Worm (Caenorhabditis elegans) whole organism, mixed stage, embryonic: ENCODE measurements around the gene C06E4.5.

ENCODE experiments used
- cnd-1 ChIP-seq: fragments of 200-800 bp; sonication (Bioruptor generic); optimal IDR thresholded peaks from 2 replicates; lab custom pipeline; 2018; ENCODE audit warnings: mild to moderate bottlenecking, missing genetic modification characterization, missing compliant biosample characterization
- lin-32 ChIP-seq: fragments of 200-800 bp; sonication (Bioruptor generic); optimal IDR thresholded peaks from 2 replicates; lab custom pipeline; 2018; ENCODE audit warnings: mild to moderate bottlenecking, missing genetic modification characterization, missing compliant biosample characterization
- mep-1 ChIP-seq: fragments of 150-350 bp; optimal IDR thresholded peaks from 2 replicates; lab custom pipeline; 2017; ENCODE audit warnings: missing biosample characterization, missing genetic modification reagents, missing genetic modification characterization, inconsistent platforms

DNA sequence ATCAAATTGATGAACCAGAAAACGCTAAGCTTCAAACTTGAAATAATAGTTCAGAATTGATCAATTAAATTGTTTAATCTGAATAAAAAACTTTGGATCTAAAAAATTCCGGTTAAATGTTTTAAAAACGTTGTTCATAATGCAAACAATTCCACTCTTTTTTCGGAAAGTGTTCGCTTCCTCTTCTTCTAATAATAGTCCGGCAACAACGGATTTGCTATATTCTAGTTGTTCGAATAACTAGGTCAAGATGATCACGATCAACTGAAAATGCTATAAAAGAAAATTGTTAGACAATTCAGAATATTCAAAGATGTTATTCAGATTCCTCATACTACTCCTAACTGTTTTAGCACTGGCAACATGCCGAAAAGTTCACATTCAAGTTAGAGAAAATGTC is 23.9 kb upstream of the C06E4.5 start, which contains the start of gene D2024.4:
- TF ChIP-seq mep-1 (tag; lab: Kevin White, UChicago) (no peak), lin-32 (GFP tag; lab: Kevin White, UChicago) (no peak), cnd-1 (tag; lab: Kevin White, UChicago) (no peak)
